Worm (Caenorhabditis elegans) whole organism, L1 larva: ENCODE measurements around the gene spat-3.

Experiments used
- blmp-1 ChIP-seq: fragments of 150-350 bp; optimal IDR thresholded peaks from 2 replicates; lab custom pipeline; 2014; ENCODE audit warnings: missing biosample characterization, missing genetic modification characterization
- ceh-82 ChIP-seq, 3 experiments: fragments of 150-350 bp in 1 of 3; sonication (generic microtip) in 2 of 3; optimal IDR thresholded peaks; 2 replicates each; lab custom pipeline; 2014 to 2017; ENCODE audit warnings: missing biosample characterization in 3 of 3, missing genetic modification characterization in 3 of 3
- efl-3 ChIP-seq: fragments of 200-800 bp; sonication (Bioruptor generic); optimal IDR thresholded peaks from 2 replicates; lab custom pipeline; 2018; ENCODE audit warnings: mild to moderate bottlenecking, missing genetic modification characterization, missing compliant biosample characterization
- fos-1 ChIP-seq: fragments of 150-350 bp; optimal IDR thresholded peaks from 2 replicates; lab custom pipeline; 2014; ENCODE audit warnings: missing biosample characterization, missing genetic modification characterization
- hlh-4 ChIP-seq: sonication (generic microtip); optimal IDR thresholded peaks from 2 replicates; lab custom pipeline; 2016; ENCODE audit warnings: mild to moderate bottlenecking, missing genetic modification characterization, missing compliant biosample characterization
- lin-13 ChIP-seq: fragments of 150-350 bp; optimal IDR thresholded peaks from 2 replicates; lab custom pipeline; 2014; ENCODE audit warnings: missing biosample characterization, missing genetic modification reagents, missing genetic modification characterization
- nhr-11 ChIP-seq: fragments of 150-350 bp; optimal IDR thresholded peaks from 2 replicates; lab custom pipeline; 2014; ENCODE audit warnings: missing biosample characterization, missing genetic modification characterization
- nhr-12 ChIP-seq: sonication (generic microtip); optimal IDR thresholded peaks from 2 replicates; lab custom pipeline; 2017; ENCODE audit warnings: missing biosample characterization, missing genetic modification characterization
- nhr-77 ChIP-seq: fragments of 150-350 bp; optimal IDR thresholded peaks from 2 replicates; lab custom pipeline; 2014; ENCODE audit warnings: missing biosample characterization, missing genetic modification characterization
- unc-130 ChIP-seq: fragments of 150-350 bp; optimal IDR thresholded peaks from 2 replicates; lab custom pipeline; 2017; ENCODE audit warnings: missing biosample characterization, missing genetic modification characterization, inconsistent platforms
- zag-1 ChIP-seq: fragments of 150-350 bp; optimal IDR thresholded peaks from 2 replicates; lab custom pipeline; 2014; ENCODE audit warnings: missing biosample characterization, missing genetic modification characterization

DNA sequence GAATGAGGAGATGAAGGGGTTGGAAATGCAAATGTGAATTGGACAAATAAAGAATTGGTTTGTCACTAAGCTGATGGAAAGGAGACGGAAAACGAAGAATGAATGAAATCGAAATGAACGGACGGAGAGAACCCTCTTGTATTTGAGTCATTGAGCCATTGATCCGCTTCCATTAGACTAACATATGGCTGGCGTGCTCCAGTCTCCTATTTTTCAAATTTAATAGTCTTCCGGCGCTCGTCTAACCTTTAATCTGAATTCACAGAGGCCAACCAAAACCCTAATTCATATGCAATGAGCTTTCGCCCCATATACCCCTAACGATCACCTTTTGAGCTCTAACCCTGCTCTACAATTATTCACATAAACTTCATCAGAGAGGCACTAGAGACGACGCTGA lies 16.3 kb upstream of the spat-3 start, which contains the start of gene C46C11.3:
- no peak for TF ChIP-seq hlh-4
- TF ChIP-seq efl-3, result no peak
- no peak for TF ChIP-seq blmp-1 (tag; lab: Kevin White, UChicago)
- no peak for TF ChIP-seq lin-13
- no peak for TF ChIP-seq ceh-82 (tag; optimal IDR thresholded peaks at IDR 0.05; lab: Kevin White, UChicago)
- no peak for TF ChIP-seq nhr-11
- no peak for TF ChIP-seq fos-1
- TF ChIP-seq unc-130 (tag; lab: Kevin White, UChicago), result no peak
- no peak for TF ChIP-seq nhr-12 (tag; lab: Kevin White, UChicago)
- TF ChIP-seq zag-1 (tag; lab: Kevin White, UChicago), result no peak
- no peak for TF ChIP-seq nhr-77 (tag; lab: Kevin White, UChicago)
